Worm (Caenorhabditis elegans) whole organism, late embryonic: ENCODE data around the gene C04H5.7.

Experiments used
- C38D4.7 ChIP-seq: fragments of 200-800 bp; sonication (Bioruptor generic); optimal IDR thresholded peaks from 2 replicates; lab custom pipeline; 2018; ENCODE audit warnings: mild to moderate bottlenecking, missing genetic modification characterization, moderate library complexity, missing compliant biosample characterization
- K02D7.2 ChIP-seq: sonication (generic microtip); optimal IDR thresholded peaks from 2 replicates; lab custom pipeline; 2017; ENCODE audit warnings: mild to moderate bottlenecking, missing genetic modification characterization, missing compliant biosample characterization
- K09A11.1 ChIP-seq: sonication (generic microtip); optimal IDR thresholded peaks from 2 replicates; lab custom pipeline; 2017; ENCODE audit warnings: antibody characterized with exemption, mild to moderate bottlenecking, missing genetic modification characterization, missing compliant biosample characterization; ENCODE audit not compliant: insufficient read depth
- Y22D7AL.16 ChIP-seq: sonication (generic microtip); optimal IDR thresholded peaks from 2 replicates; lab custom pipeline; 2016; ENCODE audit warnings: missing genetic modification characterization, missing compliant biosample characterization
- ahr-1 ChIP-seq: sonication (generic microtip); optimal IDR thresholded peaks from 2 replicates; lab custom pipeline; 2016; ENCODE audit warnings: missing genetic modification characterization, missing compliant biosample characterization
- ama-1 ChIP-seq: fragments of 150-350 bp; optimal IDR thresholded peaks from 2 replicates; lab custom pipeline; 2014
- ceh-14 ChIP-seq: sonication (generic microtip); optimal IDR thresholded peaks from 2 replicates; lab custom pipeline; 2016; ENCODE audit warnings: missing genotype, missing genetic modification characterization, missing compliant biosample characterization
- ceh-18 ChIP-seq: sonication (generic microtip); optimal IDR thresholded peaks from 2 replicates; lab custom pipeline; 2016; ENCODE audit warnings: missing genetic modification characterization, missing compliant biosample characterization
- ceh-19 ChIP-seq: fragments of 200-800 bp; sonication (Bioruptor generic); optimal IDR thresholded peaks from 2 replicates; lab custom pipeline; 2018; ENCODE audit warnings: mild to moderate bottlenecking, missing genetic modification characterization, missing compliant biosample characterization
- ceh-2 ChIP-seq: sonication (generic microtip); optimal IDR thresholded peaks from 2 replicates; lab custom pipeline; 2016; ENCODE audit warnings: missing genotype, missing genetic modification characterization, missing compliant biosample characterization
- ceh-22 ChIP-seq: sonication (generic microtip); optimal IDR thresholded peaks from 2 replicates; lab custom pipeline; 2017; ENCODE audit warnings: missing biosample characterization, missing genetic modification characterization
- ceh-30 ChIP-seq: fragments of 150-350 bp; optimal IDR thresholded peaks from 2 replicates; lab custom pipeline; 2014; ENCODE audit warnings: missing biosample characterization, missing genetic modification characterization
- ceh-31 ChIP-seq: sonication (generic microtip); optimal IDR thresholded peaks from 2 replicates; lab custom pipeline; 2016; ENCODE audit warnings: missing genetic modification characterization, missing compliant biosample characterization
- ceh-34 ChIP-seq: sonication (generic microtip); optimal IDR thresholded peaks from 2 replicates; lab custom pipeline; 2016; ENCODE audit warnings: mild to moderate bottlenecking, missing genetic modification characterization, missing compliant biosample characterization
- ceh-48 ChIP-seq: sonication (generic microtip); optimal IDR thresholded peaks from 2 replicates; lab custom pipeline; 2016; ENCODE audit warnings: missing genetic modification characterization, inconsistent platforms, missing compliant biosample characterization
- che-1 ChIP-seq: sonication (generic microtip); optimal IDR thresholded peaks from 2 replicates; lab custom pipeline; 2016; ENCODE audit warnings: mild to moderate bottlenecking, missing genetic modification characterization, missing compliant biosample characterization
- dve-1 ChIP-seq: sonication (generic microtip); optimal IDR thresholded peaks from 2 replicates; lab custom pipeline; 2017; ENCODE audit warnings: antibody characterized with exemption, mild to moderate bottlenecking, missing genetic modification characterization, missing compliant biosample characterization
- elt-2 ChIP-seq: sonication (generic microtip); optimal IDR thresholded peaks from 2 replicates; lab custom pipeline; 2016; ENCODE audit warnings: missing genetic modification reagents, missing genetic modification characterization, missing compliant biosample characterization
- eyg-1 ChIP-seq: sonication (generic microtip); optimal IDR thresholded peaks from 2 replicates; lab custom pipeline; 2016; ENCODE audit warnings: missing genotype, missing genetic modification characterization, missing compliant biosample characterization
- fax-1 ChIP-seq: sonication (generic microtip); optimal IDR thresholded peaks from 2 replicates; lab custom pipeline; 2016; ENCODE audit warnings: missing genotype, missing genetic modification characterization, missing compliant biosample characterization
- fkh-10 ChIP-seq: fragments of 150-350 bp; optimal IDR thresholded peaks from 2 replicates; lab custom pipeline; 2014; ENCODE audit warnings: missing biosample characterization, missing genetic modification reagents, missing genetic modification characterization
- gmeb-2 ChIP-seq: sonication (generic microtip); optimal IDR thresholded peaks from 2 replicates; lab custom pipeline; 2016; ENCODE audit warnings: missing genetic modification characterization, inconsistent platforms, missing compliant biosample characterization
- hlh-13 ChIP-seq: fragments of 200-800 bp; sonication (Bioruptor generic); optimal IDR thresholded peaks from 2 replicates; lab custom pipeline; 2018; ENCODE audit warnings: mild to moderate bottlenecking, missing genetic modification characterization, missing compliant biosample characterization
- hlh-15 ChIP-seq: sonication (generic microtip); optimal IDR thresholded peaks from 2 replicates; lab custom pipeline; 2016; ENCODE audit warnings: missing genetic modification characterization, missing compliant biosample characterization
- hlh-6 ChIP-seq: sonication (generic microtip); optimal IDR thresholded peaks from 2 replicates; lab custom pipeline; 2016; ENCODE audit warnings: missing genotype, missing genetic modification characterization, missing compliant biosample characterization
- hlh-8 ChIP-seq: sonication (generic microtip); optimal IDR thresholded peaks from 2 replicates; lab custom pipeline; 2016; ENCODE audit warnings: missing genotype, missing genetic modification characterization, missing compliant biosample characterization
- lin-11 ChIP-seq: fragments of 200-800 bp; sonication (Bioruptor generic); optimal IDR thresholded peaks from 2 replicates; lab custom pipeline; 2018; ENCODE audit warnings: mild to moderate bottlenecking, missing genetic modification characterization, missing compliant biosample characterization
- mec-3 ChIP-seq: sonication (generic microtip); optimal IDR thresholded peaks from 2 replicates; lab custom pipeline; 2016; ENCODE audit warnings: borderline replicate concordance, missing genetic modification characterization, missing compliant biosample characterization
- nfya-1 ChIP-seq: sonication (generic microtip); optimal IDR thresholded peaks from 2 replicates; lab custom pipeline; 2017; ENCODE audit warnings: missing genetic modification characterization, mild to moderate bottlenecking, missing compliant biosample characterization, antibody characterized with exemption, moderate library complexity
- nhr-11 ChIP-seq: fragments of 150-350 bp; optimal IDR thresholded peaks from 2 replicates; lab custom pipeline; 2014; ENCODE audit warnings: missing biosample characterization, missing genetic modification characterization
- nhr-232 ChIP-seq: sonication (generic microtip); optimal IDR thresholded peaks from 2 replicates; lab custom pipeline; 2016; ENCODE audit warnings: missing genetic modification characterization, missing compliant biosample characterization
- npax-4 ChIP-seq: sonication (generic microtip); optimal IDR thresholded peaks from 2 replicates; lab custom pipeline; 2016; ENCODE audit warnings: missing genetic modification characterization, missing compliant biosample characterization
- pat-9 ChIP-seq: fragments of 200-800 bp; sonication (Bioruptor generic); optimal IDR thresholded peaks from 2 replicates; lab custom pipeline; 2018; ENCODE audit warnings: mild to moderate bottlenecking, missing genetic modification characterization, moderate library complexity, missing compliant biosample characterization
- pax-1 ChIP-seq: fragments of 150-350 bp; optimal IDR thresholded peaks from 2 replicates; lab custom pipeline; 2014; ENCODE audit warnings: missing biosample characterization, missing genetic modification characterization
- pha-4 ChIP-seq: fragments of 150-350 bp; optimal IDR thresholded peaks from 2 replicates; lab custom pipeline; 2018; ENCODE audit warnings: missing biosample characterization, missing genetic modification reagents, missing genetic modification characterization
- pqm-1 ChIP-seq: sonication (generic microtip); optimal IDR thresholded peaks from 2 replicates; lab custom pipeline; 2016; ENCODE audit warnings: missing genetic modification characterization, missing compliant biosample characterization
- pros-1 ChIP-seq: fragments of 150-350 bp; optimal IDR thresholded peaks from 2 replicates; lab custom pipeline; 2014; ENCODE audit warnings: missing biosample characterization, missing genetic modification reagents, missing genetic modification characterization
- ref-2 ChIP-seq: sonication (generic microtip); optimal IDR thresholded peaks from 2 replicates; lab custom pipeline; 2016; ENCODE audit warnings: missing genetic modification characterization, missing compliant biosample characterization
- sdc-2 ChIP-seq: sonication (generic microtip); optimal IDR thresholded peaks from 2 replicates; lab custom pipeline; 2016; ENCODE audit warnings: missing genotype, missing genetic modification characterization, missing compliant biosample characterization
- sox-4 ChIP-seq: sonication (generic microtip); optimal IDR thresholded peaks from 2 replicates; lab custom pipeline; 2017; ENCODE audit warnings: mild to moderate bottlenecking, missing genetic modification characterization, inconsistent platforms, missing compliant biosample characterization
- syd-9 ChIP-seq: sonication (generic microtip); optimal IDR thresholded peaks from 2 replicates; lab custom pipeline; 2016; ENCODE audit warnings: mild to moderate bottlenecking, missing genetic modification characterization, moderate library complexity, missing compliant biosample characterization
- tbx-7 ChIP-seq: sonication (generic microtip); optimal IDR thresholded peaks from 2 replicates; lab custom pipeline; 2016; ENCODE audit warnings: missing genotype, missing genetic modification characterization, missing compliant biosample characterization
- unc-42 ChIP-seq: sonication (generic microtip); optimal IDR thresholded peaks from 2 replicates; lab custom pipeline; 2016; ENCODE audit warnings: missing genotype, missing genetic modification characterization, missing compliant biosample characterization
- unc-55 ChIP-seq: sonication (generic microtip); optimal IDR thresholded peaks from 2 replicates; lab custom pipeline; 2017; ENCODE audit warnings: missing biosample characterization, missing genetic modification reagents, missing genetic modification characterization
- zip-5 ChIP-seq: sonication (generic microtip); optimal IDR thresholded peaks from 2 replicates; lab custom pipeline; 2016; ENCODE audit warnings: missing genetic modification characterization, missing compliant biosample characterization

Gene C04H5.7

ce11 chrII:14523645-14524223, 14.0 kb upstream of the C04H5.7 start, which contains the start of gene pot-2:
pot-2 (plus strand) TSS chrII:14524173.
- TF ChIP-seq pha-4 (tag; lab: Kevin White, UChicago) = no peak
- no peak for TF ChIP-seq unc-42
- no peak for TF ChIP-seq K02D7.2 (tag; lab: Kevin White, UChicago)
- TF ChIP-seq hlh-6 = no peak
- TF ChIP-seq hlh-8 = no peak
- TF ChIP-seq pqm-1 (tag; lab: Kevin White, UChicago) = no peak
- no peak for TF ChIP-seq K09A11.1 (tag; lab: Kevin White, UChicago)
- no peak for TF ChIP-seq nhr-232 (tag; lab: Kevin White, UChicago)
- no peak for TF ChIP-seq elt-2 (tag; lab: Kevin White, UChicago)

- TF ChIP-seq C38D4.7 (no peak), ceh-48 (tag; lab: Kevin White, UChicago) (no peak), hlh-13 (GFP tag; lab: Kevin White, UChicago) (no peak), unc-55 (GFP tag; lab: Kevin White, UChicago) (no peak), nhr-232 (tag; lab: Kevin White, UChicago) (no peak), dve-1 (tag; lab: Kevin White, UChicago) (no peak), ceh-18 (tag; lab: Kevin White, UChicago) (no peak)
Observed at ce11 chrII:14525013-14525412, 12.7 kb upstream of the C04H5.7 start, which contains the start of gene F57C2.4. F57C2.4 (plus strand) TSS chrII:14525313.

ce11 chrII:14527104-14527503, 10.6 kb upstream of the C04H5.7 start:
- TF ChIP-seq K09A11.1 (tag; lab: Kevin White, UChicago) (no peak), ahr-1 (tag; lab: Kevin White, UChicago) (no peak)

ce11 chrII:14528233-14528802, 9.4 kb upstream of the C04H5.7 start, which contains the start of the genes F57C2.5 and spat-1:
F57C2.5 (minus strand) TSS chrII:14528239.
spat-1 (plus strand) TSS chrII:14528752.
- no peak for TF ChIP-seq ceh-48 (tag; lab: Kevin White, UChicago)
- TF ChIP-seq mec-3 (tag; lab: Kevin White, UChicago) = peak; percentile 73
- peak; percentile 80 for TF ChIP-seq ceh-34 (tag; lab: Kevin White, UChicago)
- peak; percentile 79 for TF ChIP-seq hlh-15
- no peak for TF ChIP-seq pros-1 (tag; lab: Kevin White, UChicago)
- TF ChIP-seq lin-11 (tag; lab: Kevin White, UChicago) = no peak
- no peak for TF ChIP-seq ceh-30 (tag; lab: Kevin White, UChicago)
- TF ChIP-seq nhr-232 (tag; lab: Kevin White, UChicago) = no peak
- TF ChIP-seq C38D4.7 = no peak
- no peak for TF ChIP-seq ama-1 (lab: Kevin White, UChicago)
- TF ChIP-seq sdc-2 (tag; lab: Kevin White, UChicago) = peak; percentile 21
- TF ChIP-seq gmeb-2 (tag; lab: Kevin White, UChicago) = no peak
- TF ChIP-seq nhr-11 (tag; lab: Kevin White, UChicago) = no peak
- TF ChIP-seq fkh-10 = no peak
- TF ChIP-seq npax-4 = peak; percentile 19
- TF ChIP-seq ceh-31 (tag; lab: Kevin White, UChicago) = peak; percentile 99
- peak; percentile 94 for TF ChIP-seq tbx-7 (tag; lab: Kevin White, UChicago)
- no peak for TF ChIP-seq pat-9 (tag; lab: Kevin White, UChicago)
- TF ChIP-seq che-1 (tag; lab: Kevin White, UChicago) = peak; percentile 51
- peak; percentile 96 for TF ChIP-seq ref-2 (tag; lab: Kevin White, UChicago)
- no peak for TF ChIP-seq sox-4
- peak; percentile 6 for TF ChIP-seq hlh-6
- peak; percentile 96 for TF ChIP-seq zip-5
- peak; percentile 8 for TF ChIP-seq eyg-1 (tag; lab: Kevin White, UChicago)
- TF ChIP-seq fax-1 (tag; lab: Kevin White, UChicago) = peak; percentile 94
- TF ChIP-seq ceh-2 (tag; lab: Kevin White, UChicago) = peak; percentile 96
- peak; percentile 68 for TF ChIP-seq nfya-1
- TF ChIP-seq ceh-14 (tag; lab: Kevin White, UChicago) = peak; percentile 97
- peak; percentile 96 for TF ChIP-seq ahr-1 (tag; lab: Kevin White, UChicago)
- TF ChIP-seq pha-4 (tag; lab: Kevin White, UChicago) = no peak
- TF ChIP-seq pqm-1 (tag; lab: Kevin White, UChicago) = peak; percentile 91
- no peak for TF ChIP-seq pax-1 (tag; lab: Kevin White, UChicago)
- TF ChIP-seq ceh-22 (tag; lab: Kevin White, UChicago) = no peak
- peak; percentile 64 for TF ChIP-seq ceh-19 (GFP tag; lab: Kevin White, UChicago)
- no peak for TF ChIP-seq Y22D7AL.16 (tag; lab: Kevin White, UChicago)
- peak; percentile 58 for TF ChIP-seq syd-9 (tag; lab: Kevin White, UChicago)
